Fruit fly (Drosophila melanogaster): ENCODE results near the gene CG5421.

CG5421 gene

DNA sequence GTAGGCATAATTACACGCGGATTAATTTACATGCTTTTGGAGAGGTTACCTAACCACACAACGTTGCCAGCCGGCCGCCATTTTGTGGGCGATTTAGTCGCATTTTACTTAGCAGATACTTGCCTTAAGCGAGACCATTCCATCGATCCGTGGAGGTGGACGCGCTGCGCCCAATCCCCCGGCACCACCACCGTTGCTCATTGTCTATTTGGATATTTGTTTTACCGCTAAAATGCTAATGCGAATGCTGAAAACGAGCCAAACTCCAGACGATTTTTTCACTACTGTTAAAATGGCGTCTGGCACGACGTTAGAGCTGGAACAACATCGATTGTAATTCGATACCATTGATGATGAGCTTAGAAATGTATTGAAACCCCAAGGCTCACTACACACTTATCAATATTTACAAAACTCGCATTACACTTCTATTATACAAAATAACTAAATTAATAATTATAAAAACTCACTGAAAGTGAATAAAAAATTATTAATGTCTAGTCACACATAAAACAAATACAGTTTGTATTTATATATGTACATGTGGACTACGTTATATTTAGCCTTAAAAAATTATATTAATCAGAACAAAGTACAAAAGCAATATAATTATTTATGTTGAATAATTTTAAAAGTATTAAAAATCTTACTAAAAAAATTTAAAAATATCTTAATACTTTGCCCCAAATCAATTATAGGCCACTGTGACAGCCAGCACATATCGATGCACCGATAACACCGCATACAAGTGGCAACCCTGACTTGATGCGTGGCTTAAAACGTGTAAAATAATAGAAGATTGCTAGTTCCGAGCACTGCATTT, 14.0 kb downstream of the CG5421 start, which contains the start of gene eRF3 (continued):
- TF ChIP-seq Gug (GFP tag; IDR thresholded peaks at IDR 0.05) (peak; percentile 66; the same call in 3 of the 4 replicates), CG1024 (GFP tag; IDR thresholded peaks at IDR 0.05) (peak; percentile 50), Neu2 (GFP tag; optimal IDR thresholded peaks at IDR 0.05; ENCODE audit: borderline replicate concordance) (no peak), Sry-δ (GFP tag; optimal IDR thresholded peaks at IDR 0.05) (peak; percentile 76), chn (GFP tag; optimal IDR thresholded peaks at IDR 0.05) (no peak), CG12104 (GFP tag; optimal IDR thresholded peaks at IDR 0.05) (peak; percentile 85), CG13123 (GFP tag; optimal IDR thresholded peaks at IDR 0.05) (peak; percentile 57), CG13296 (GFP tag; optimal IDR thresholded peaks at IDR 0.05) (peak; percentile 81), CG31388 (GFP tag; optimal IDR thresholded peaks at IDR 0.05) (peak; percentile 18), CG6654 (GFP tag; optimal IDR thresholded peaks at IDR 0.05) (no peak), Nf-YC (tag; optimal IDR thresholded peaks at IDR 0.05) (peak; percentile 83), twi (tag; optimal IDR thresholded peaks at IDR 0.05) (peak; percentile 75), Bteb2 (GFP tag; optimal IDR thresholded peaks at IDR 0.05) (no peak), CG17912 (GFP tag; optimal IDR thresholded peaks at IDR 0.05) (no peak), Hand (GFP tag; optimal IDR thresholded peaks at IDR 0.05) (peak; percentile 18), cas (GFP tag; IDR thresholded peaks at IDR 0.05) (no peak), CG15696 (tag; optimal IDR thresholded peaks at IDR 0.05) (peak; percentile 87), Gsc (GFP tag; IDR thresholded peaks at IDR 0.05) (no peak), CG12769 (tag; optimal IDR thresholded peaks at IDR 0.05) (no peak), CG1529 (GFP tag; optimal IDR thresholded peaks at IDR 0.05) (peak; percentile 6), YL-1 (GFP tag; optimal IDR thresholded peaks at IDR 0.05) (peak; percentile 98), CG5180 (GFP tag; optimal IDR thresholded peaks at IDR 0.05) (peak; percentile 31), CrebB (tag; optimal IDR thresholded peaks at IDR 0.05) (no peak), Trl (optimal IDR thresholded peaks at IDR 0.05) (no peak), Trl (GFP tag; optimal IDR thresholded peaks at IDR 0.05) (no peak), CG10366 (GFP tag; IDR thresholded peaks at IDR 0.05) (peak; percentile 59), CG16813 (GFP tag; IDR thresholded peaks at IDR 0.05; ENCODE audit: partially characterized antibody) (peak; percentile 50; the same call in 2 of the 3 replicates), lmd (GFP tag; IDR thresholded peaks at IDR 0.05) (peak; percentile 78), lab (GFP tag; optimal IDR thresholded peaks at IDR 0.05) (peak; percentile 64), CG8290 (GFP tag; optimal IDR thresholded peaks at IDR 0.05) (peak; percentile 8), CG8290 (tag; optimal IDR thresholded peaks at IDR 0.05) (peak in 1 of 2 experiments; percentile 64), Drgx (GFP tag; IDR thresholded peaks at IDR 0.05) (peak; percentile 27; the same call in 1 of the 2 replicates), NFAT (GFP tag; IDR thresholded peaks at IDR 0.05) (peak; percentile 70), H15 (GFP tag; IDR thresholded peaks at IDR 0.05) (peak; percentile 43; the same call in 1 of the 3 replicates), Hsf (GFP tag; optimal IDR thresholded peaks at IDR 0.05) (peak; percentile 26), CG11456 (GFP tag; IDR thresholded peaks at IDR 0.05) (peak; percentile 78), CG1832 (GFP tag; optimal IDR thresholded peaks at IDR 0.05) (no peak), CG12942 (GFP tag; optimal IDR thresholded peaks at IDR 0.05) (peak; percentile 68), NC2β (GFP tag; optimal IDR thresholded peaks at IDR 0.05) (no peak), schlank (tag; optimal IDR thresholded peaks at IDR 0.05) (no peak), CG10979 (tag; optimal IDR thresholded peaks at IDR 0.05) (peak; percentile 78), usp (GFP tag; optimal IDR thresholded peaks at IDR 0.05) (no peak), danr (GFP tag; IDR thresholded peaks at IDR 0.05) (peak; percentile 65), dmrt11E (tag; optimal IDR thresholded peaks at IDR 0.05) (peak; percentile 85), CG3163 (GFP tag; optimal IDR thresholded peaks at IDR 0.05) (no peak), hb (GFP tag; IDR thresholded peaks at IDR 0.05; ENCODE audit: partially characterized antibody) (0 out of 3 replicates have a peak, but pooled peaks have one; percentile 44), kah (GFP tag; optimal IDR thresholded peaks at IDR 0.05) (no peak), crol (GFP tag; IDR thresholded peaks at IDR 0.05) (no peak), Ada2b (GFP tag; IDR thresholded peaks at IDR 0.05) (peak; percentile 65), Atf3 (GFP tag; optimal IDR thresholded peaks at IDR 0.05) (no peak)

All from whole organism, embryonic.